Worm (Caenorhabditis elegans) whole organism, late embryonic: ENCODE results near the gene lrpr-1.

Experiments
- C38D4.7 ChIP-seq: fragments of 200-800 bp; sonication (Bioruptor generic); optimal IDR thresholded peaks from 2 replicates; lab custom pipeline; 2018; ENCODE audit warnings: mild to moderate bottlenecking, missing genetic modification characterization, moderate library complexity, missing compliant biosample characterization
- F13H6.1 ChIP-seq: sonication (generic microtip); optimal IDR thresholded peaks from 2 replicates; lab custom pipeline; 2016; ENCODE audit warnings: missing genetic modification characterization, missing compliant biosample characterization
- Y22D7AL.16 ChIP-seq: sonication (generic microtip); optimal IDR thresholded peaks from 2 replicates; lab custom pipeline; 2016; ENCODE audit warnings: missing genetic modification characterization, missing compliant biosample characterization
- ama-1 ChIP-seq: fragments of 150-350 bp; optimal IDR thresholded peaks from 2 replicates; lab custom pipeline; 2014
- dve-1 ChIP-seq: sonication (generic microtip); optimal IDR thresholded peaks from 2 replicates; lab custom pipeline; 2017; ENCODE audit warnings: antibody characterized with exemption, mild to moderate bottlenecking, missing genetic modification characterization, missing compliant biosample characterization
- hlh-15 ChIP-seq: sonication (generic microtip); optimal IDR thresholded peaks from 2 replicates; lab custom pipeline; 2016; ENCODE audit warnings: missing genetic modification characterization, missing compliant biosample characterization
- nhr-11 ChIP-seq: fragments of 150-350 bp; optimal IDR thresholded peaks from 2 replicates; lab custom pipeline; 2014; ENCODE audit warnings: missing biosample characterization, missing genetic modification characterization
- pqm-1 ChIP-seq: sonication (generic microtip); optimal IDR thresholded peaks from 2 replicates; lab custom pipeline; 2016; ENCODE audit warnings: missing genetic modification characterization, missing compliant biosample characterization
- unc-3 ChIP-seq, 2 experiments: fragments of 200-800 bp in 1 of 2; sonication (Bioruptor generic) in 1 of 2; sonication (generic microtip) in 1 of 2; conservative IDR thresholded peaks in 1 of 2; optimal IDR thresholded peaks in 1 of 2; 2 replicates each; pipeline versions ENCODE4 v1.3.6 to Lab custom; 2016 to 2022; ENCODE audit warnings: missing compliant biosample characterization in 2 of 2, missing genetic modification characterization in 2 of 2, missing genetic modification reagents in 1 of 2
- unc-86 ChIP-seq: sonication (generic microtip); optimal IDR thresholded peaks from 2 replicates; lab custom pipeline; 2016; ENCODE audit warnings: missing genetic modification characterization, missing compliant biosample characterization

ce11 chrV:5921761-5922160 lies 4.1 kb upstream of the lrpr-1 start:
- no peak for TF ChIP-seq unc-86 (tag; lab: Kevin White, UChicago)
- no peak for TF ChIP-seq F13H6.1 (tag; lab: Kevin White, UChicago)
- TF ChIP-seq nhr-11 (tag; lab: Kevin White, UChicago), result no peak
- no peak for TF ChIP-seq Y22D7AL.16 (tag; lab: Kevin White, UChicago)
- TF ChIP-seq C38D4.7, result no peak
- TF ChIP-seq ama-1 (lab: Kevin White, UChicago), result no peak
- TF ChIP-seq pqm-1 (tag; lab: Kevin White, UChicago), result no peak
- TF ChIP-seq dve-1 (tag; lab: Kevin White, UChicago), result no peak
- no peak for TF ChIP-seq hlh-15 (tag; lab: Kevin White, UChicago)
- TF ChIP-seq unc-3 (GFP tag; conservative IDR thresholded peaks at IDR 0.05; lab: Robert Waterston, UW), result no peak
- TF ChIP-seq unc-3 (tag; optimal IDR thresholded peaks at IDR 0.05; lab: Kevin White, UChicago), result no peak
